Worm (Caenorhabditis elegans) whole organism, L3 larva: Measurements from ENCODE around the gene Y39G8B.5.

ENCODE experiments used
- R02D3.7 ChIP-seq: fragments of 150-350 bp; optimal IDR thresholded peaks from 2 replicates; lab custom pipeline; 2014; ENCODE audit warnings: missing biosample characterization, missing genetic modification characterization
- ZK546.5 ChIP-seq: sonication (generic microtip); optimal IDR thresholded peaks from 2 replicates; lab custom pipeline; 2017; ENCODE audit warnings: missing biosample characterization, missing genetic modification characterization
- ceh-28 ChIP-seq: fragments of 150-350 bp; optimal IDR thresholded peaks from 2 replicates; lab custom pipeline; 2014; ENCODE audit warnings: missing biosample characterization, missing genetic modification reagents, missing genetic modification characterization
- ceh-82 ChIP-seq: fragments of 150-350 bp; optimal IDR thresholded peaks from 2 replicates; lab custom pipeline; 2014; ENCODE audit warnings: missing biosample characterization, missing genetic modification characterization
- egl-27 ChIP-seq: sonication (generic microtip); optimal IDR thresholded peaks from 4 replicates; lab custom pipeline; 2017; ENCODE audit warnings: missing biosample characterization, missing genetic modification reagents, missing genetic modification characterization
- elt-1 ChIP-seq: fragments of 150-350 bp; optimal IDR thresholded peaks from 2 replicates; lab custom pipeline; 2014; ENCODE audit warnings: missing biosample characterization, missing genetic modification characterization
- elt-2 ChIP-seq: sonication (generic microtip); optimal IDR thresholded peaks from 2 replicates; lab custom pipeline; 2016; ENCODE audit warnings: missing genetic modification reagents, mild to moderate bottlenecking, missing genetic modification characterization, missing compliant biosample characterization
- eor-1 ChIP-seq, 2 experiments: fragments of 150-350 bp; optimal IDR thresholded peaks; 2 replicates each; lab custom pipeline; 2014 to 2018; ENCODE audit warnings: missing biosample characterization in 2 of 2, missing genetic modification characterization in 2 of 2
- fkh-10 ChIP-seq: sonication (generic microtip); optimal IDR thresholded peaks from 2 replicates; lab custom pipeline; 2017; ENCODE audit warnings: missing biosample characterization, missing genetic modification reagents, missing genetic modification characterization
- jun-1 ChIP-seq: fragments of 150-350 bp; optimal IDR thresholded peaks from 2 replicates; lab custom pipeline; 2014; ENCODE audit warnings: missing biosample characterization, missing genetic modification reagents, missing genetic modification characterization
- lin-15B ChIP-seq: fragments of 150-350 bp; optimal IDR thresholded peaks from 2 replicates; lab custom pipeline; 2014; ENCODE audit warnings: missing biosample characterization, missing genetic modification characterization
- lin-39 ChIP-seq: fragments of 150-350 bp; optimal IDR thresholded peaks from 2 replicates; lab custom pipeline; 2018; ENCODE audit warnings: missing biosample characterization, missing genetic modification reagents, missing genetic modification characterization
- mdl-1 ChIP-seq: fragments of 150-350 bp; optimal IDR thresholded peaks from 2 replicates; lab custom pipeline; 2014; ENCODE audit warnings: missing biosample characterization, missing genetic modification characterization
- nhr-12 ChIP-seq: fragments of 150-350 bp; optimal IDR thresholded peaks from 2 replicates; lab custom pipeline; 2014; ENCODE audit warnings: missing biosample characterization, missing genetic modification characterization
- nhr-237 ChIP-seq: fragments of 150-350 bp; optimal IDR thresholded peaks from 2 replicates; lab custom pipeline; 2014; ENCODE audit warnings: missing biosample characterization, missing genetic modification characterization
- nhr-25 ChIP-seq: sonication (generic microtip); optimal IDR thresholded peaks from 2 replicates; lab custom pipeline; 2017; ENCODE audit warnings: missing biosample characterization, missing genetic modification characterization
- nhr-28 ChIP-seq: fragments of 150-350 bp; optimal IDR thresholded peaks from 2 replicates; lab custom pipeline; 2014; ENCODE audit warnings: missing biosample characterization, missing genetic modification characterization
- nhr-43 ChIP-seq: sonication (generic microtip); optimal IDR thresholded peaks from 2 replicates; lab custom pipeline; 2016; ENCODE audit warnings: mild to moderate bottlenecking, missing genetic modification characterization, missing compliant biosample characterization; ENCODE audit not compliant: poor library complexity, severe bottlenecking
- nhr-67 ChIP-seq: fragments of 150-350 bp; optimal IDR thresholded peaks from 2 replicates; lab custom pipeline; 2014; ENCODE audit warnings: missing biosample characterization, missing genetic modification characterization
- nhr-76 ChIP-seq: fragments of 150-350 bp; sonication (generic microtip); optimal IDR thresholded peaks from 5 replicates; lab custom pipeline; 2014; ENCODE audit warnings: missing biosample characterization, missing genetic modification characterization
- nhr-77 ChIP-seq: fragments of 150-350 bp; optimal IDR thresholded peaks from 2 replicates; lab custom pipeline; 2014; ENCODE audit warnings: missing biosample characterization, missing genetic modification characterization
- pqm-1 ChIP-seq: fragments of 150-350 bp; optimal IDR thresholded peaks from 2 replicates; lab custom pipeline; 2017; ENCODE audit warnings: missing biosample characterization, missing genetic modification characterization, inconsistent platforms
- sea-2 ChIP-seq: fragments of 150-350 bp; sonication (generic microtip); optimal IDR thresholded peaks from 4 replicates; lab custom pipeline; 2014; ENCODE audit warnings: missing biosample characterization, missing genetic modification reagents, missing genetic modification characterization
- skn-1 ChIP-seq: fragments of 150-350 bp; optimal IDR thresholded peaks from 2 replicates; lab custom pipeline; 2014; ENCODE audit warnings: missing biosample characterization, missing genetic modification characterization
- snpc-4 ChIP-seq: fragments of 150-350 bp; optimal IDR thresholded peaks from 2 replicates; lab custom pipeline; 2014; ENCODE audit warnings: missing biosample characterization, missing genetic modification characterization
- unc-39 ChIP-seq: sonication (generic microtip); optimal IDR thresholded peaks from 4 replicates; lab custom pipeline; 2017; ENCODE audit warnings: missing biosample characterization, missing genetic modification characterization
- unc-62 ChIP-seq: fragments of 150-350 bp; sonication (generic microtip); optimal IDR thresholded peaks from 4 replicates; lab custom pipeline; 2014; ENCODE audit warnings: missing biosample characterization, missing genetic modification reagents, missing genetic modification characterization
- zag-1 ChIP-seq: fragments of 150-350 bp; optimal IDR thresholded peaks from 2 replicates; lab custom pipeline; 2014; ENCODE audit warnings: missing biosample characterization, missing genetic modification characterization
- ztf-11 ChIP-seq: fragments of 150-350 bp; optimal IDR thresholded peaks from 2 replicates; lab custom pipeline; 2014; ENCODE audit warnings: missing biosample characterization, missing genetic modification characterization
- ztf-4 ChIP-seq: fragments of 150-350 bp; optimal IDR thresholded peaks from 2 replicates; lab custom pipeline; 2014; ENCODE audit warnings: missing biosample characterization, missing genetic modification characterization

Gene Y39G8B.5

ce11 chrII:13994934-13995333 is 3.3 kb upstream of the Y39G8B.5 start, which contains the start of gene Y39G8B.7:
Gene Y39G8B.7 (minus strand): TSS chrII:13995034.
- no peak for TF ChIP-seq nhr-43 (tag; lab: Kevin White, UChicago)
- TF ChIP-seq skn-1 (tag; lab: Kevin White, UChicago) = no peak
- no peak for TF ChIP-seq unc-62 (GFP tag; lab: Kevin White, UChicago)
- TF ChIP-seq nhr-12 (tag; lab: Kevin White, UChicago) = no peak
- TF ChIP-seq nhr-28 (tag; lab: Kevin White, UChicago) = no peak
- no peak for TF ChIP-seq nhr-25 (tag; lab: Kevin White, UChicago)

- TF ChIP-seq nhr-77 = no peak
- TF ChIP-seq ztf-11 = no peak
- no peak for TF ChIP-seq lin-15B (tag; lab: Kevin White, UChicago)
- TF ChIP-seq nhr-67 = no peak
- no peak for TF ChIP-seq nhr-43 (tag; lab: Kevin White, UChicago)
- no peak for TF ChIP-seq snpc-4 (tag; lab: Kevin White, UChicago)
- TF ChIP-seq unc-62 (GFP tag; lab: Kevin White, UChicago) = no peak
- no peak for TF ChIP-seq nhr-76 (tag; lab: Kevin White, UChicago)
- TF ChIP-seq elt-1 (tag; lab: Kevin White, UChicago) = no peak
- TF ChIP-seq ztf-4 = no peak
Measured at ce11 chrII:13984551-13984950, 7.1 kb downstream of the Y39G8B.5 start, which contains the start of gene sre-47. Gene sre-47 (minus strand): TSS chrII:13984651.

- no peak for TF ChIP-seq egl-27 (tag; lab: Kevin White, UChicago)
- TF ChIP-seq pqm-1 (tag; lab: Kevin White, UChicago) = peak; percentile 78
- TF ChIP-seq elt-2 (tag; lab: Kevin White, UChicago) = peak; percentile 86
Measured at ce11 chrII:13982923-13983322, 8.7 kb downstream of the Y39G8B.5 start, which contains the start of the genes Y39G8B.13 and Y39G8B.10. Gene Y39G8B.13 (minus strand): TSS chrII:13983047. Gene Y39G8B.10 (minus strand): TSS chrII:13983115.

- TF ChIP-seq sea-2 (GFP tag; lab: Kevin White, UChicago) (no peak), nhr-28 (tag; lab: Kevin White, UChicago) (no peak), pqm-1 (tag; lab: Kevin White, UChicago) (no peak), nhr-43 (tag; lab: Kevin White, UChicago) (no peak), ztf-4 (no peak), ceh-82 (tag; lab: Kevin White, UChicago) (no peak), ZK546.5 (tag; lab: Kevin White, UChicago) (no peak), ceh-28 (tag; lab: Kevin White, UChicago) (no peak), lin-15B (tag; lab: Kevin White, UChicago) (no peak)
Measured at ce11 chrII:13982247-13982646, 9.4 kb downstream of the Y39G8B.5 start.

ce11 chrII:13981819-13982218 is 9.8 kb downstream of the Y39G8B.5 start:
- TF ChIP-seq nhr-25 (tag; lab: Kevin White, UChicago) (no peak), skn-1 (tag; lab: Kevin White, UChicago) (peak; percentile 30), ztf-4 (no peak), nhr-12 (tag; lab: Kevin White, UChicago) (no peak), ztf-11 (no peak), nhr-237 (tag; lab: Kevin White, UChicago) (no peak), unc-39 (no peak), R02D3.7 (tag; lab: Kevin White, UChicago) (no peak), ZK546.5 (tag; lab: Kevin White, UChicago) (no peak), eor-1 (tag; optimal IDR thresholded peaks at IDR 0.05; lab: Kevin White, UChicago) (no peak), elt-2 (tag; lab: Kevin White, UChicago) (peak; percentile 34), jun-1 (tag; lab: Kevin White, UChicago) (no peak), ceh-82 (tag; lab: Kevin White, UChicago) (no peak), pqm-1 (tag; lab: Kevin White, UChicago) (peak; percentile 53), elt-1 (tag; lab: Kevin White, UChicago) (no peak), nhr-43 (tag; lab: Kevin White, UChicago) (no peak), fkh-10 (GFP tag; lab: Kevin White, UChicago) (no peak), lin-15B (tag; lab: Kevin White, UChicago) (no peak), lin-39 (tag; lab: Kevin White, UChicago) (no peak), ceh-28 (tag; lab: Kevin White, UChicago) (no peak), zag-1 (tag; lab: Kevin White, UChicago) (no peak), mdl-1 (tag; lab: Kevin White, UChicago) (no peak)
